Worm (Caenorhabditis elegans): ENCODE results near the gene Y52E8A.2.

Gene Y52E8A.2

ce11 chrII:4344317-4344716, 23.7 kb downstream of the Y52E8A.2 start:
- TF ChIP-seq irx-1 (tag; optimal IDR thresholded peaks at IDR 0.05): no peak
- TF ChIP-seq vab-15 (tag; optimal IDR thresholded peaks at IDR 0.05): no peak
- no peak for TF ChIP-seq pqm-1 (tag; optimal IDR thresholded peaks at IDR 0.05)
- TF ChIP-seq hlh-4 (tag; optimal IDR thresholded peaks at IDR 0.05): no peak
- TF ChIP-seq ces-1 (GFP tag; optimal IDR thresholded peaks at IDR 0.05): no peak
- TF ChIP-seq mab-9 (GFP tag; IDR thresholded peaks at IDR 0.05): no peak
- no peak for TF ChIP-seq lin-35 (GFP tag; optimal IDR thresholded peaks at IDR 0.05)

ce11 chrII:4350888-4351287, 30.3 kb downstream of the Y52E8A.2 start, which contains the start of gene H20J04.9:
Gene H20J04.9 (plus strand): TSS chrII:4351188.
- TF ChIP-seq jun-1 (tag; optimal IDR thresholded peaks at IDR 0.05): no peak
- TF ChIP-seq nhr-84 (tag; optimal IDR thresholded peaks at IDR 0.05): no peak
- TF ChIP-seq snpc-4 (tag; optimal IDR thresholded peaks at IDR 0.05): no peak
- no peak for TF ChIP-seq nhr-47 (tag; optimal IDR thresholded peaks at IDR 0.05)
- TF ChIP-seq efl-1 (optimal IDR thresholded peaks at IDR 0.05): no peak
- no peak for TF ChIP-seq efl-1 (GFP tag; optimal IDR thresholded peaks at IDR 0.05 in 1 of 2)
- TF ChIP-seq ets-5 (GFP tag; IDR thresholded peaks at IDR 0.05): no peak

ce11 chrII:4355217-4355616, 34.6 kb downstream of the Y52E8A.2 start, which contains the start of the genes H20J04.7 and H20J04.1:
Gene H20J04.7 (minus strand): TSS chrII:4355317.
Gene H20J04.1 (plus strand): TSS chrII:4355613.
- no peak for TF ChIP-seq nhr-90 (tag; optimal IDR thresholded peaks at IDR 0.05; ENCODE audit: poor library complexity)
- TF ChIP-seq fkh-8 (tag; optimal IDR thresholded peaks at IDR 0.05): no peak
- no peak for TF ChIP-seq mep-1 (tag; optimal IDR thresholded peaks at IDR 0.05)
- TF ChIP-seq lin-35 (GFP tag; optimal IDR thresholded peaks at IDR 0.05): no peak
- TF ChIP-seq elt-2 (tag; optimal IDR thresholded peaks at IDR 0.05): no peak
- TF ChIP-seq ets-5 (GFP tag; IDR thresholded peaks at IDR 0.05): no peak
- TF ChIP-seq snpc-4 (tag; optimal IDR thresholded peaks at IDR 0.05): no peak
- TF ChIP-seq lin-15B (tag; optimal IDR thresholded peaks at IDR 0.05): no peak
- TF ChIP-seq nhr-11 (tag; optimal IDR thresholded peaks at IDR 0.05): no peak
- TF ChIP-seq nhr-71 (tag; optimal IDR thresholded peaks at IDR 0.05): no peak
- no peak for TF ChIP-seq unc-98 (GFP tag; IDR thresholded peaks at IDR 0.05)
- no peak for TF ChIP-seq nhr-19 (GFP tag; conservative IDR thresholded peaks at IDR 0.05)
- no peak for TF ChIP-seq ces-1 (GFP tag; optimal IDR thresholded peaks at IDR 0.05)
- no peak for TF ChIP-seq elt-3 (tag; optimal IDR thresholded peaks at IDR 0.05)
- no peak for TF ChIP-seq dsc-1 (tag; optimal IDR thresholded peaks at IDR 0.05)
- no peak for TF ChIP-seq unc-86 (tag; optimal IDR thresholded peaks at IDR 0.05)
- TF ChIP-seq swsn-7 (tag; optimal IDR thresholded peaks at IDR 0.05): no peak
- TF ChIP-seq aha-1 (tag; optimal IDR thresholded peaks at IDR 0.05): no peak
- TF ChIP-seq ztf-11 (tag; optimal IDR thresholded peaks at IDR 0.05): no peak

ce11 chrII:4358765-4359164, 38.1 kb downstream of the Y52E8A.2 start, which contains the start of gene lat-2:
Gene lat-2 (plus strand): TSS chrII:4359065.
- TF ChIP-seq unc-30 (tag; optimal IDR thresholded peaks at IDR 0.05) (no peak), unc-86 (tag; optimal IDR thresholded peaks at IDR 0.05) (no peak), ceh-63 (GFP tag; optimal IDR thresholded peaks at IDR 0.05) (no peak)

- no peak for TF ChIP-seq nhr-12 (tag; optimal IDR thresholded peaks at IDR 0.05)
- TF ChIP-seq efl-1 (optimal IDR thresholded peaks at IDR 0.05): no peak
- TF ChIP-seq efl-1 (GFP tag; optimal IDR thresholded peaks at IDR 0.05 in 1 of 2): peak in 1 of 2 experiments; percentile 4
Observed at ce11 chrII:4359219-4359618, 38.6 kb downstream of the Y52E8A.2 start.

- TF ChIP-seq swsn-7 (tag; optimal IDR thresholded peaks at IDR 0.05) (no peak), lin-15B (tag; optimal IDR thresholded peaks at IDR 0.05) (no peak), snpc-4 (tag; optimal IDR thresholded peaks at IDR 0.05) (no peak), unc-62 (GFP tag; optimal IDR thresholded peaks at IDR 0.05) (no peak), ceh-82 (tag; optimal IDR thresholded peaks at IDR 0.05) (no peak), tlp-1 (tag; optimal IDR thresholded peaks at IDR 0.05) (no peak), lin-13 (GFP tag; optimal IDR thresholded peaks at IDR 0.05) (no peak), nhr-85 (tag) (peak; percentile 63), grh-1 (GFP tag; IDR thresholded peaks at IDR 0.05) (peak; percentile 96), nhr-20 (tag; optimal IDR thresholded peaks at IDR 0.05) (peak; percentile 1), lin-14 (GFP tag; optimal IDR thresholded peaks at IDR 0.05) (peak; percentile 48), jun-1 (tag; optimal IDR thresholded peaks at IDR 0.05) (peak; percentile 4), efl-1 (optimal IDR thresholded peaks at IDR 0.05) (no peak), efl-1 (GFP tag; optimal IDR thresholded peaks at IDR 0.05 in 1 of 2) (peak in 1 of 2 experiments; percentile 87)
Observed at ce11 chrII:4362088-4362487, 41.5 kb downstream of the Y52E8A.2 start.
